Fruit fly (Drosophila melanogaster): ENCODE results near the gene cDIP.

Gene cDIP

DNA sequence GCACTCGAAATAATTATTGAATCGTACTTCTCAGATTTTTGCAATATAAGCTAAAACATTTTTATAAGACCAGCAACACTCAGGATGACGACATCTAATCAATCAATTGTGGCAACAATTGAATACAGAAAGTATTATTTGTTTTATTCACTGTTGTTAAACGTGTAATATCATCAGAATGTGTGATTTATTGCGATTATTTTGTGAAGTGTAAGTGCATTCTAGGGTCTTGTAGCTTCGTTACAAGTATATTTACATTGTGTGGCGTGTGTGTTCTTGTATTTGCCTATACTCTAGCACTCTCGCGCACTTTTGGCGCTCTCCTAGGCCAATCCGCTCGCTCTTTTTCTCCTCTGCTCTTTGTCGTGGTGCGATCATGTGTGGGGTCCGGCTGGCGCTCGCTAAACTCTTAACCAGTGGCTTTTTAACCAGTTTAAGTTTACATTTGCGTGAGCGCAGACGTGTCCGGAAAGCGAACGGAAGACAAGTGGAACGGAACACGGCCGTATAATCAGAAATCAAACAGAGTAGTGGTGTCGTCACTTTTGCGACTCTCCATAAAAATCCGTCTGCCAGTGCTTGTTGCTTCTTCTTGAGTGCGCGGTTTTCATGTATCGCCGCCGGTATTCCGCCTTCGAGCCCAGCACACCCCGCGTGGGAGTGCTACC lies 43.7 kb upstream of the cDIP start (continued):
- TF ChIP-seq CG18476 (GFP tag; optimal IDR thresholded peaks at IDR 0.05) = peak; percentile 75
- TF ChIP-seq CG2129 (GFP tag; IDR thresholded peaks at IDR 0.05; ENCODE audit: partially characterized antibody) = no peak
- peak; percentile 67 for TF ChIP-seq CG18599 (GFP tag; optimal IDR thresholded peaks at IDR 0.05)
- TF ChIP-seq CG17912 (GFP tag; optimal IDR thresholded peaks at IDR 0.05) = no peak
- peak; percentile 82 for TF ChIP-seq CG31441 (GFP tag; IDR thresholded peaks at IDR 0.05)
- peak; percentile 76 for TF ChIP-seq kay (GFP tag; optimal IDR thresholded peaks at IDR 0.05)
- 0 out of 2 replicates have a peak, but pooled peaks have one; percentile 44 for TF ChIP-seq Oaz (GFP tag; IDR thresholded peaks at IDR 0.05)
- TF ChIP-seq CG6765 (GFP tag; optimal IDR thresholded peaks at IDR 0.05) = no peak
- peak; percentile 85 for TF ChIP-seq jumu (GFP tag; optimal IDR thresholded peaks at IDR 0.05)
- peak; percentile 57 for TF ChIP-seq Ets97D (GFP tag; optimal IDR thresholded peaks at IDR 0.05)
- TF ChIP-seq CG34224 (GFP tag; IDR thresholded peaks at IDR 0.05; ENCODE audit: partially characterized antibody) = no peak; the same call in 2 of the 3 replicates
- TF ChIP-seq Dref (GFP tag; IDR thresholded peaks at IDR 0.05) = no peak
- TF ChIP-seq stc (GFP tag; IDR thresholded peaks at IDR 0.05) = peak; percentile 62
- TF ChIP-seq maf-S (GFP tag; optimal IDR thresholded peaks at IDR 0.05) = peak; percentile 41
- peak; percentile 63 for TF ChIP-seq NK7.1 (GFP tag; optimal IDR thresholded peaks at IDR 0.05)
- peak; percentile 76 for TF ChIP-seq Atf3 (GFP tag; optimal IDR thresholded peaks at IDR 0.05)
- TF ChIP-seq CG17568 (GFP tag; optimal IDR thresholded peaks at IDR 0.05) = peak; percentile 71
- no peak for TF ChIP-seq dan (GFP tag; IDR thresholded peaks at IDR 0.05)
- peak; percentile 93 for TF ChIP-seq Drgx (GFP tag; IDR thresholded peaks at IDR 0.05)
- TF ChIP-seq yki (optimal IDR thresholded peaks at IDR 0.05) = no peak
- TF ChIP-seq CG4360 (GFP tag; IDR thresholded peaks at IDR 0.05) = no peak
- TF ChIP-seq Nf-YC (tag; optimal IDR thresholded peaks at IDR 0.05) = peak; percentile 5
- TF ChIP-seq CG12299 (tag; optimal IDR thresholded peaks at IDR 0.05) = peak; percentile 25
- no peak for TF ChIP-seq ham (GFP tag; IDR thresholded peaks at IDR 0.05)
- peak; percentile 47; the same call in 1 of the 2 replicates for TF ChIP-seq CG10959 (GFP tag; IDR thresholded peaks at IDR 0.05)
- TF ChIP-seq CG2712 (tag; optimal IDR thresholded peaks at IDR 0.05) = peak; percentile 91
- TF ChIP-seq Hr39 (optimal IDR thresholded peaks at IDR 0.05) = no peak
- no peak for TF ChIP-seq gfzf (GFP tag; optimal IDR thresholded peaks at IDR 0.05)
- TF ChIP-seq CG3281 (GFP tag; optimal IDR thresholded peaks at IDR 0.05) = peak; percentile 67
- peak; percentile 89 for TF ChIP-seq Hsf (GFP tag; optimal IDR thresholded peaks at IDR 0.05)
- TF ChIP-seq CG11504 (tag; optimal IDR thresholded peaks at IDR 0.05) = peak; percentile 92
- TF ChIP-seq Hmr (GFP tag; optimal IDR thresholded peaks at IDR 0.05) = peak; percentile 70
- peak; percentile 91 for TF ChIP-seq CG4820 (GFP tag; optimal IDR thresholded peaks at IDR 0.05)
- TF ChIP-seq aop (GFP tag; IDR thresholded peaks at IDR 0.05) = no peak
- no peak for TF ChIP-seq al (GFP tag; IDR thresholded peaks at IDR 0.05)
- peak; percentile 62 for TF ChIP-seq CG12071 (GFP tag; optimal IDR thresholded peaks at IDR 0.05)
- TF ChIP-seq onecut (GFP tag; IDR thresholded peaks at IDR 0.05) = peak; percentile 65
- peak; percentile 85 for TF ChIP-seq ewg (GFP tag; optimal IDR thresholded peaks at IDR 0.05)
- peak; percentile 29 for TF ChIP-seq Sry-β (GFP tag; optimal IDR thresholded peaks at IDR 0.05)
- TF ChIP-seq cwo (GFP tag; optimal IDR thresholded peaks at IDR 0.05) = peak; percentile 53
- 0 out of 2 replicates have a peak, but pooled peaks have one; percentile 39 for TF ChIP-seq CG11696 (GFP tag; IDR thresholded peaks at IDR 0.05)
- peak; percentile 60 for TF ChIP-seq trh (GFP tag; optimal IDR thresholded peaks at IDR 0.05)
- TF ChIP-seq Meics (GFP tag; optimal IDR thresholded peaks at IDR 0.05) = peak; percentile 71
- TF ChIP-seq CG15011 (GFP tag; optimal IDR thresholded peaks at IDR 0.05) = peak; percentile 62
- TF ChIP-seq CrebB (tag; optimal IDR thresholded peaks at IDR 0.05) = peak; percentile 65
- TF ChIP-seq Rfx (GFP tag; IDR thresholded peaks at IDR 0.05) = peak; percentile 39; the same call in 1 of the 2 replicates
- no peak for TF ChIP-seq knrl (GFP tag; IDR thresholded peaks at IDR 0.05; ENCODE audit: partially characterized antibody)
- peak; percentile 48 for TF ChIP-seq HLH54F (GFP tag; optimal IDR thresholded peaks at IDR 0.05)
- peak; percentile 82 for TF ChIP-seq NC2β (GFP tag; optimal IDR thresholded peaks at IDR 0.05)
- TF ChIP-seq CG16863 (GFP tag; optimal IDR thresholded peaks at IDR 0.05) = peak; percentile 87
- peak; percentile 83 for TF ChIP-seq ind (GFP tag; optimal IDR thresholded peaks at IDR 0.05)

All from whole organism, embryonic.